Worm (Caenorhabditis elegans) whole organism, mixed stage, embryonic: ENCODE results near the gene T02H6.1.

Source experiments
- drap-1 ChIP-seq: fragments of 200-800 bp; sonication (Bioruptor generic); optimal IDR thresholded peaks from 3 replicates; lab custom pipeline; 2018; ENCODE audit warnings: mild to moderate bottlenecking, missing genetic modification characterization, missing compliant biosample characterization
- nhr-12 ChIP-seq: fragments of 150-350 bp; optimal IDR thresholded peaks from 2 replicates; lab custom pipeline; 2014; ENCODE audit warnings: missing biosample characterization, missing genetic modification characterization
- nhr-237 ChIP-seq: fragments of 150-350 bp; optimal IDR thresholded peaks from 2 replicates; lab custom pipeline; 2014; ENCODE audit warnings: missing biosample characterization, missing genetic modification characterization
- snpc-4 ChIP-seq: fragments of 150-350 bp; optimal IDR thresholded peaks from 2 replicates; lab custom pipeline; 2014; ENCODE audit warnings: missing biosample characterization, missing genetic modification characterization

DNA sequence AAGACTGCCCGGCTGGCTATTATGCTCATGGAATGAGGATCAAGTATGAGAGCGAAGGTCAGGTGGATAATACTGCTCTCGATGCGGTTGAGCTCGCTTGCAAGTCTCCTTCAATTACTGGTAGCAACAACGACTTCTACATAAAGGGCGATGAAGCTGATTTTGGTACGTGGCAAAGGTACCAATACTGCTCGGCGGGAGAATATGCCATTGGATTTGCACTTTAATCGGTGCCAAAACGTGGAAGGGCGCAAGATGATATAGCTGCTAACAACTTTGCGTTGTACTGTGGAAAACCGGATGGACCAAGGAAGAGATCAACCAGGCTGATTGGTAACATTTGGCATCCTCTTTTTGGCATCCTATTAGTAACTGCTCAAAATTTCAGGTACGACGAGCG, 41.3 kb upstream of the T02H6.1 start:
- TF ChIP-seq snpc-4 (tag; lab: Kevin White, UChicago) (no peak), nhr-12 (tag; lab: Kevin White, UChicago) (no peak), drap-1 (GFP tag; lab: Kevin White, UChicago) (no peak), nhr-237 (tag; lab: Kevin White, UChicago) (no peak)
